Worm (Caenorhabditis elegans) whole organism, late embryonic: Measurements from ENCODE around the gene pax-2.

Source experiments
- K02D7.2 ChIP-seq: sonication (generic microtip); optimal IDR thresholded peaks from 2 replicates; lab custom pipeline; 2017; ENCODE audit warnings: mild to moderate bottlenecking, missing genetic modification characterization, missing compliant biosample characterization
- K09A11.1 ChIP-seq: sonication (generic microtip); optimal IDR thresholded peaks from 2 replicates; lab custom pipeline; 2017; ENCODE audit warnings: antibody characterized with exemption, mild to moderate bottlenecking, missing genetic modification characterization, missing compliant biosample characterization; ENCODE audit not compliant: insufficient read depth
- Y22D7AL.16 ChIP-seq: sonication (generic microtip); optimal IDR thresholded peaks from 2 replicates; lab custom pipeline; 2016; ENCODE audit warnings: missing genetic modification characterization, missing compliant biosample characterization
- ahr-1 ChIP-seq: sonication (generic microtip); optimal IDR thresholded peaks from 2 replicates; lab custom pipeline; 2016; ENCODE audit warnings: missing genetic modification characterization, missing compliant biosample characterization
- ceh-14 ChIP-seq: sonication (generic microtip); optimal IDR thresholded peaks from 2 replicates; lab custom pipeline; 2016; ENCODE audit warnings: missing genotype, missing genetic modification characterization, missing compliant biosample characterization
- ceh-18 ChIP-seq: sonication (generic microtip); optimal IDR thresholded peaks from 2 replicates; lab custom pipeline; 2016; ENCODE audit warnings: missing genetic modification characterization, missing compliant biosample characterization
- ceh-19 ChIP-seq: fragments of 200-800 bp; sonication (Bioruptor generic); optimal IDR thresholded peaks from 2 replicates; lab custom pipeline; 2018; ENCODE audit warnings: mild to moderate bottlenecking, missing genetic modification characterization, missing compliant biosample characterization
- ceh-30 ChIP-seq: fragments of 150-350 bp; optimal IDR thresholded peaks from 2 replicates; lab custom pipeline; 2014; ENCODE audit warnings: missing biosample characterization, missing genetic modification characterization
- ceh-31 ChIP-seq: sonication (generic microtip); optimal IDR thresholded peaks from 2 replicates; lab custom pipeline; 2016; ENCODE audit warnings: missing genetic modification characterization, missing compliant biosample characterization
- ceh-34 ChIP-seq: sonication (generic microtip); optimal IDR thresholded peaks from 2 replicates; lab custom pipeline; 2016; ENCODE audit warnings: mild to moderate bottlenecking, missing genetic modification characterization, missing compliant biosample characterization
- ceh-48 ChIP-seq: sonication (generic microtip); optimal IDR thresholded peaks from 2 replicates; lab custom pipeline; 2016; ENCODE audit warnings: missing genetic modification characterization, inconsistent platforms, missing compliant biosample characterization
- ceh-6 ChIP-seq: fragments of 200-800 bp; sonication (Bioruptor generic); optimal IDR thresholded peaks from 2 replicates; lab custom pipeline; 2018; ENCODE audit warnings: mild to moderate bottlenecking, missing genetic modification characterization, missing compliant biosample characterization
- ceh-9 ChIP-seq: sonication (generic microtip); optimal IDR thresholded peaks from 2 replicates; lab custom pipeline; 2016; ENCODE audit warnings: mild to moderate bottlenecking, missing genetic modification characterization, inconsistent platforms, missing compliant biosample characterization
- che-1 ChIP-seq: sonication (generic microtip); optimal IDR thresholded peaks from 2 replicates; lab custom pipeline; 2016; ENCODE audit warnings: mild to moderate bottlenecking, missing genetic modification characterization, missing compliant biosample characterization
- dve-1 ChIP-seq: sonication (generic microtip); optimal IDR thresholded peaks from 2 replicates; lab custom pipeline; 2017; ENCODE audit warnings: antibody characterized with exemption, mild to moderate bottlenecking, missing genetic modification characterization, missing compliant biosample characterization
- elt-2 ChIP-seq: sonication (generic microtip); optimal IDR thresholded peaks from 2 replicates; lab custom pipeline; 2016; ENCODE audit warnings: missing genetic modification reagents, missing genetic modification characterization, missing compliant biosample characterization
- ets-4 ChIP-seq: sonication (generic microtip); optimal IDR thresholded peaks from 2 replicates; lab custom pipeline; 2016; ENCODE audit warnings: missing genetic modification characterization, missing compliant biosample characterization
- eyg-1 ChIP-seq: sonication (generic microtip); optimal IDR thresholded peaks from 2 replicates; lab custom pipeline; 2016; ENCODE audit warnings: missing genotype, missing genetic modification characterization, missing compliant biosample characterization
- fkh-6 ChIP-seq: sonication (generic microtip); optimal IDR thresholded peaks from 2 replicates; lab custom pipeline; 2016; ENCODE audit warnings: missing genetic modification characterization, missing compliant biosample characterization
- gmeb-2 ChIP-seq: sonication (generic microtip); optimal IDR thresholded peaks from 2 replicates; lab custom pipeline; 2016; ENCODE audit warnings: missing genetic modification characterization, inconsistent platforms, missing compliant biosample characterization
- hlh-13 ChIP-seq: fragments of 200-800 bp; sonication (Bioruptor generic); optimal IDR thresholded peaks from 2 replicates; lab custom pipeline; 2018; ENCODE audit warnings: mild to moderate bottlenecking, missing genetic modification characterization, missing compliant biosample characterization
- hlh-30 ChIP-seq: sonication (generic microtip); optimal IDR thresholded peaks from 2 replicates; lab custom pipeline; 2017; ENCODE audit warnings: antibody characterized with exemption, missing genetic modification characterization, missing compliant biosample characterization; ENCODE audit not compliant: insufficient read depth
- hlh-6 ChIP-seq: sonication (generic microtip); optimal IDR thresholded peaks from 2 replicates; lab custom pipeline; 2016; ENCODE audit warnings: missing genotype, missing genetic modification characterization, missing compliant biosample characterization
- lim-6 ChIP-seq: sonication (generic microtip); optimal IDR thresholded peaks from 2 replicates; lab custom pipeline; 2016; ENCODE audit warnings: missing genetic modification characterization, missing compliant biosample characterization
- madf-2 ChIP-seq: sonication (generic microtip); optimal IDR thresholded peaks from 2 replicates; lab custom pipeline; 2017; ENCODE audit warnings: missing genetic modification characterization, missing compliant biosample characterization
- nfya-1 ChIP-seq: sonication (generic microtip); optimal IDR thresholded peaks from 2 replicates; lab custom pipeline; 2017; ENCODE audit warnings: missing genetic modification characterization, mild to moderate bottlenecking, missing compliant biosample characterization, antibody characterized with exemption, moderate library complexity
- nhr-11 ChIP-seq: fragments of 150-350 bp; optimal IDR thresholded peaks from 2 replicates; lab custom pipeline; 2014; ENCODE audit warnings: missing biosample characterization, missing genetic modification characterization
- nhr-232 ChIP-seq: sonication (generic microtip); optimal IDR thresholded peaks from 2 replicates; lab custom pipeline; 2016; ENCODE audit warnings: missing genetic modification characterization, missing compliant biosample characterization
- pha-2 ChIP-seq: sonication (generic microtip); optimal IDR thresholded peaks from 2 replicates; lab custom pipeline; 2017; ENCODE audit warnings: mild to moderate bottlenecking, missing genetic modification characterization, missing compliant biosample characterization
- pros-1 ChIP-seq: fragments of 150-350 bp; optimal IDR thresholded peaks from 2 replicates; lab custom pipeline; 2014; ENCODE audit warnings: missing biosample characterization, missing genetic modification reagents, missing genetic modification characterization
- ref-2 ChIP-seq: sonication (generic microtip); optimal IDR thresholded peaks from 2 replicates; lab custom pipeline; 2016; ENCODE audit warnings: missing genetic modification characterization, missing compliant biosample characterization
- sox-4 ChIP-seq: sonication (generic microtip); optimal IDR thresholded peaks from 2 replicates; lab custom pipeline; 2017; ENCODE audit warnings: mild to moderate bottlenecking, missing genetic modification characterization, inconsistent platforms, missing compliant biosample characterization
- syd-9 ChIP-seq: sonication (generic microtip); optimal IDR thresholded peaks from 2 replicates; lab custom pipeline; 2016; ENCODE audit warnings: mild to moderate bottlenecking, missing genetic modification characterization, moderate library complexity, missing compliant biosample characterization
- ttx-3 ChIP-seq: sonication (generic microtip); optimal IDR thresholded peaks from 2 replicates; lab custom pipeline; 2016; ENCODE audit warnings: missing genetic modification reagents, missing genetic modification characterization, missing compliant biosample characterization
- zip-5 ChIP-seq: sonication (generic microtip); optimal IDR thresholded peaks from 2 replicates; lab custom pipeline; 2016; ENCODE audit warnings: missing genetic modification characterization, missing compliant biosample characterization
- ztf-16 ChIP-seq: sonication (generic microtip); optimal IDR thresholded peaks from 2 replicates; lab custom pipeline; 2017; ENCODE audit warnings: missing genetic modification characterization, missing compliant biosample characterization

Gene pax-2

ce11 chrIV:4171531-4172163 lies 32.5 kb downstream of the pax-2 start, which contains the start of the genes K08D10.13 and rnp-2 (continued):
- TF ChIP-seq ceh-30 (tag; lab: Kevin White, UChicago) (no peak), ceh-9 (tag; lab: Kevin White, UChicago) (no peak), hlh-6 (no peak), ceh-34 (no peak), ceh-18 (no peak), fkh-6 (tag; lab: Kevin White, UChicago) (no peak), ceh-48 (tag; lab: Kevin White, UChicago) (no peak), ceh-31 (tag; lab: Kevin White, UChicago) (peak; percentile 57), lim-6 (tag; lab: Kevin White, UChicago) (no peak)

- TF ChIP-seq ttx-3 (tag; lab: Kevin White, UChicago), result no peak
These were observed 36.9 kb downstream of the pax-2 start for ce11 chrIV:4167296-4167695.

ce11 chrIV:4164392-4164791 lies 39.8 kb downstream of the pax-2 start, which contains the start of gene scrm-8:
scrm-8 (plus strand) TSS chrIV:4164692.
- TF ChIP-seq ceh-6 (GFP tag; lab: Kevin White, UChicago) (no peak), ztf-16 (tag; lab: Kevin White, UChicago) (no peak), eyg-1 (tag; lab: Kevin White, UChicago) (no peak), hlh-6 (no peak), ceh-14 (tag; lab: Kevin White, UChicago) (no peak), hlh-30 (tag; lab: Kevin White, UChicago) (no peak), elt-2 (tag; lab: Kevin White, UChicago) (no peak), ceh-18 (no peak), pha-2 (tag; lab: Kevin White, UChicago) (no peak), ets-4 (no peak), K02D7.2 (tag; lab: Kevin White, UChicago) (no peak), nhr-11 (no peak), sox-4 (no peak), che-1 (no peak), Y22D7AL.16 (tag; lab: Kevin White, UChicago) (no peak), ahr-1 (tag; lab: Kevin White, UChicago) (no peak), nfya-1 (tag; lab: Kevin White, UChicago) (no peak), K09A11.1 (no peak), madf-2 (no peak)

- TF ChIP-seq gmeb-2 (tag; lab: Kevin White, UChicago) (no peak), ref-2 (no peak), ceh-18 (no peak), ceh-19 (GFP tag; lab: Kevin White, UChicago) (no peak), nhr-11 (no peak), zip-5 (no peak), hlh-13 (GFP tag; lab: Kevin White, UChicago) (no peak), syd-9 (no peak), pha-2 (tag; lab: Kevin White, UChicago) (no peak), dve-1 (tag; lab: Kevin White, UChicago) (no peak), hlh-30 (tag; lab: Kevin White, UChicago) (no peak), pros-1 (tag; lab: Kevin White, UChicago) (no peak), nhr-232 (tag; lab: Kevin White, UChicago) (no peak), nfya-1 (tag; lab: Kevin White, UChicago) (no peak), ceh-9 (tag; lab: Kevin White, UChicago) (no peak)
These were observed 42.1 kb downstream of the pax-2 start, which contains the start of gene scrm-5 for ce11 chrIV:4162121-4162520. scrm-5 (plus strand) TSS chrIV:4162421.
